Worm (Caenorhabditis elegans) whole organism, early embryonic: Measurements from ENCODE around the gene pcf-11.

Experiments
- B0310.2 ChIP-seq: sonication (generic microtip); optimal IDR thresholded peaks from 2 replicates; lab custom pipeline; 2016; ENCODE audit warnings: mild to moderate bottlenecking, missing genetic modification characterization, missing compliant biosample characterization
- F13C5.2 ChIP-seq: sonication (generic microtip); optimal IDR thresholded peaks from 2 replicates; lab custom pipeline; 2017; ENCODE audit warnings: mild to moderate bottlenecking, missing genetic modification characterization, inconsistent platforms, missing compliant biosample characterization
- aly-1 ChIP-seq: sonication (generic microtip); optimal IDR thresholded peaks from 2 replicates; lab custom pipeline; 2016; ENCODE audit warnings: missing genetic modification characterization, missing compliant biosample characterization
- ama-1 ChIP-seq: fragments of 150-350 bp; optimal IDR thresholded peaks from 2 replicates; lab custom pipeline; 2014
- ceh-13 ChIP-seq: fragments of 200-800 bp; sonication (Bioruptor generic); optimal IDR thresholded peaks from 2 replicates; lab custom pipeline; 2018; ENCODE audit warnings: mild to moderate bottlenecking, missing genetic modification characterization, missing compliant biosample characterization
- ceh-36 ChIP-seq: sonication (generic microtip); optimal IDR thresholded peaks from 2 replicates; lab custom pipeline; 2016; ENCODE audit warnings: missing genetic modification characterization, inconsistent platforms, missing compliant biosample characterization
- ets-7 ChIP-seq: sonication (generic microtip); optimal IDR thresholded peaks from 2 replicates; lab custom pipeline; 2016; ENCODE audit warnings: missing genotype, missing genetic modification characterization, missing compliant biosample characterization
- flt-1 ChIP-seq: fragments of 200-800 bp; sonication (Bioruptor generic); IDR thresholded peaks from 2 replicates; pipeline ENCODE4 v1.3.6; 2022; ENCODE audit warnings: missing genetic modification characterization, missing compliant biosample characterization
- hmbx-1 ChIP-seq: sonication (generic microtip); optimal IDR thresholded peaks from 2 replicates; lab custom pipeline; 2016; ENCODE audit warnings: mild to moderate bottlenecking, missing genetic modification characterization, missing compliant biosample characterization
- hmg-4 ChIP-seq: fragments of 200-800 bp; sonication (Bioruptor generic); optimal IDR thresholded peaks from 2 replicates; lab custom pipeline; 2018; ENCODE audit warnings: mild to moderate bottlenecking, missing genetic modification characterization, missing compliant biosample characterization
- hnd-1 ChIP-seq: sonication (generic microtip); optimal IDR thresholded peaks from 2 replicates; lab custom pipeline; 2016; ENCODE audit warnings: missing genetic modification characterization, missing compliant biosample characterization
- pes-1 ChIP-seq: fragments of 200-800 bp; sonication (Bioruptor generic); IDR thresholded peaks from 2 replicates; pipeline ENCODE4 v1.3.6; 2022; ENCODE audit warnings: missing genetic modification reagents, missing genetic modification characterization, missing compliant biosample characterization
- scrt-1 ChIP-seq: fragments of 200-800 bp; sonication (Bioruptor generic); IDR thresholded peaks from 2 replicates; pipeline ENCODE4 v1.3.6; 2022; ENCODE audit warnings: missing genetic modification characterization, missing compliant biosample characterization
- sea-1 ChIP-seq: fragments of 200-800 bp; sonication (Bioruptor generic); conservative IDR thresholded peaks from 2 replicates; pipeline ENCODE4 v1.3.6; 2022; ENCODE audit warnings: missing genetic modification characterization, missing compliant biosample characterization
- tbx-11 ChIP-seq: fragments of 200-800 bp; sonication (Bioruptor generic); IDR thresholded peaks from 2 replicates; pipeline ENCODE4 v1.3.6; 2022; ENCODE audit warnings: missing genetic modification characterization, missing compliant biosample characterization
- tbx-37 ChIP-seq: fragments of 200-800 bp; sonication (Bioruptor generic); conservative IDR thresholded peaks from 2 replicates; pipeline ENCODE4 v1.3.6; 2022; ENCODE audit warnings: missing genetic modification reagents, missing genetic modification characterization, missing compliant biosample characterization
- tra-4 ChIP-seq: sonication (generic microtip); optimal IDR thresholded peaks from 2 replicates; lab custom pipeline; 2017; ENCODE audit warnings: missing genetic modification characterization, missing compliant biosample characterization

pcf-11 gene

ce11 chrIII:5002231-5002630 lies 22.5 kb upstream of the pcf-11 start, which contains the start of gene R144.10:
Gene R144.10 (minus strand): TSS chrIII:5002331.
- TF ChIP-seq hmg-4 (GFP tag; lab: Kevin White, UChicago) (no peak), ama-1 (lab: Kevin White, UChicago) (no peak), hnd-1 (tag; lab: Kevin White, UChicago) (no peak), tbx-37 (GFP tag; lab: Robert Waterston, UW) (no peak), ceh-36 (tag; lab: Kevin White, UChicago) (no peak), hmbx-1 (no peak), tbx-11 (no peak), ceh-13 (GFP tag; lab: Kevin White, UChicago) (no peak), aly-1 (tag; lab: Kevin White, UChicago) (no peak), ets-7 (tag; lab: Kevin White, UChicago) (no peak), tra-4 (no peak), B0310.2 (tag; lab: Kevin White, UChicago) (no peak)

ce11 chrIII:5004621-5005020 lies 20.1 kb upstream of the pcf-11 start, which contains the start of gene R144.6:
Gene R144.6 (minus strand): TSS chrIII:5004721.
- no peak for TF ChIP-seq ama-1 (lab: Kevin White, UChicago)
- no peak for TF ChIP-seq ceh-36 (tag; lab: Kevin White, UChicago)
- no peak for TF ChIP-seq scrt-1
- TF ChIP-seq tbx-37 (GFP tag; lab: Robert Waterston, UW), result no peak
- no peak for TF ChIP-seq ceh-13 (GFP tag; lab: Kevin White, UChicago)
- no peak for TF ChIP-seq hmg-4 (GFP tag; lab: Kevin White, UChicago)
- TF ChIP-seq B0310.2 (tag; lab: Kevin White, UChicago), result no peak
- no peak for TF ChIP-seq sea-1 (GFP tag; lab: Robert Waterston, UW)
- no peak for TF ChIP-seq tra-4
- no peak for TF ChIP-seq tbx-11
- no peak for TF ChIP-seq hmbx-1

ce11 chrIII:5006881-5007280 lies 17.8 kb upstream of the pcf-11 start, which contains the start of gene R144.12:
Gene R144.12 (minus strand): TSS chrIII:5006981.
- no peak for TF ChIP-seq ets-7 (tag; lab: Kevin White, UChicago)
- no peak for TF ChIP-seq pes-1 (GFP tag; lab: Robert Waterston, UW)
- TF ChIP-seq hmbx-1, result no peak
- TF ChIP-seq ama-1 (lab: Kevin White, UChicago), result no peak
- no peak for TF ChIP-seq sea-1 (GFP tag; lab: Robert Waterston, UW)
- TF ChIP-seq B0310.2 (tag; lab: Kevin White, UChicago), result no peak
- TF ChIP-seq ceh-36 (tag; lab: Kevin White, UChicago), result no peak
- TF ChIP-seq aly-1 (tag; lab: Kevin White, UChicago), result no peak
- no peak for TF ChIP-seq F13C5.2
- TF ChIP-seq tbx-11, result no peak
- TF ChIP-seq hnd-1 (tag; lab: Kevin White, UChicago), result no peak
- TF ChIP-seq scrt-1, result no peak
- no peak for TF ChIP-seq hmg-4 (GFP tag; lab: Kevin White, UChicago)
- TF ChIP-seq ceh-13 (GFP tag; lab: Kevin White, UChicago), result no peak
- TF ChIP-seq flt-1 (GFP tag; lab: Robert Waterston, UW), result no peak
- TF ChIP-seq tra-4, result no peak
- no peak for TF ChIP-seq tbx-37 (GFP tag; lab: Robert Waterston, UW)

- TF ChIP-seq flt-1 (GFP tag; lab: Robert Waterston, UW) (no peak), tbx-37 (GFP tag; lab: Robert Waterston, UW) (no peak), tra-4 (no peak), ceh-13 (GFP tag; lab: Kevin White, UChicago) (no peak), sea-1 (GFP tag; lab: Robert Waterston, UW) (no peak), hmg-4 (GFP tag; lab: Kevin White, UChicago) (no peak), aly-1 (tag; lab: Kevin White, UChicago) (no peak), pes-1 (GFP tag; lab: Robert Waterston, UW) (no peak), tbx-11 (no peak)
These were observed 16.0 kb upstream of the pcf-11 start, which contains the start of gene R144.11 for ce11 chrIII:5008730-5009129. Gene R144.11 (minus strand): TSS chrIII:5008830.

- TF ChIP-seq pes-1 (GFP tag; lab: Robert Waterston, UW), result no peak
- TF ChIP-seq aly-1 (tag; lab: Kevin White, UChicago), result no peak
- TF ChIP-seq ceh-13 (GFP tag; lab: Kevin White, UChicago), result no peak
- no peak for TF ChIP-seq scrt-1
- no peak for TF ChIP-seq F13C5.2
- TF ChIP-seq B0310.2 (tag; lab: Kevin White, UChicago), result no peak
- no peak for TF ChIP-seq ets-7 (tag; lab: Kevin White, UChicago)
- no peak for TF ChIP-seq tra-4
- TF ChIP-seq tbx-37 (GFP tag; lab: Robert Waterston, UW), result no peak
- no peak for TF ChIP-seq hnd-1 (tag; lab: Kevin White, UChicago)
- TF ChIP-seq flt-1 (GFP tag; lab: Robert Waterston, UW), result no peak
- TF ChIP-seq sea-1 (GFP tag; lab: Robert Waterston, UW), result no peak
- no peak for TF ChIP-seq ceh-36 (tag; lab: Kevin White, UChicago)
- TF ChIP-seq hmbx-1, result no peak
- no peak for TF ChIP-seq ama-1 (lab: Kevin White, UChicago)
- TF ChIP-seq hmg-4 (GFP tag; lab: Kevin White, UChicago), result no peak
- no peak for TF ChIP-seq tbx-11
These were observed 14.0 kb upstream of the pcf-11 start for ce11 chrIII:5010723-5011122.

- no peak for TF ChIP-seq sea-1 (GFP tag; lab: Robert Waterston, UW)
- no peak for TF ChIP-seq tbx-37 (GFP tag; lab: Robert Waterston, UW)
- no peak for TF ChIP-seq ama-1 (lab: Kevin White, UChicago)
- no peak for TF ChIP-seq pes-1 (GFP tag; lab: Robert Waterston, UW)
- no peak for TF ChIP-seq hnd-1 (tag; lab: Kevin White, UChicago)
- no peak for TF ChIP-seq tbx-11
- TF ChIP-seq aly-1 (tag; lab: Kevin White, UChicago), result no peak
- no peak for TF ChIP-seq ceh-36 (tag; lab: Kevin White, UChicago)
- TF ChIP-seq tra-4, result no peak
- no peak for TF ChIP-seq B0310.2 (tag; lab: Kevin White, UChicago)
- TF ChIP-seq ets-7 (tag; lab: Kevin White, UChicago), result no peak
- TF ChIP-seq hmg-4 (GFP tag; lab: Kevin White, UChicago), result no peak
- TF ChIP-seq F13C5.2, result no peak
- TF ChIP-seq hmbx-1, result no peak
- TF ChIP-seq scrt-1, result no peak
- no peak for TF ChIP-seq flt-1 (GFP tag; lab: Robert Waterston, UW)
- no peak for TF ChIP-seq ceh-13 (GFP tag; lab: Kevin White, UChicago)
These were observed 12.3 kb upstream of the pcf-11 start for ce11 chrIII:5012460-5012859.
